Fruit fly (Drosophila melanogaster) Kc167 (cell line): ENCODE measurements around the gene beta-PheRS.

Experiments used
- Myc ChIP-seq: fragments of >200 bp; optimal IDR thresholded peaks from 2 replicates; lab custom pipeline; 2017; ENCODE audit warnings: missing external identifiers
- insv ChIP-seq: fragments of >200 bp; optimal IDR thresholded peaks from 3 replicates; lab custom pipeline; 2018; ENCODE audit warnings: missing external identifiers
- psq ChIP-seq: fragments of >200 bp; optimal IDR thresholded peaks from 2 replicates; lab custom pipeline; 2017; ENCODE audit warnings: missing external identifiers

DNA sequence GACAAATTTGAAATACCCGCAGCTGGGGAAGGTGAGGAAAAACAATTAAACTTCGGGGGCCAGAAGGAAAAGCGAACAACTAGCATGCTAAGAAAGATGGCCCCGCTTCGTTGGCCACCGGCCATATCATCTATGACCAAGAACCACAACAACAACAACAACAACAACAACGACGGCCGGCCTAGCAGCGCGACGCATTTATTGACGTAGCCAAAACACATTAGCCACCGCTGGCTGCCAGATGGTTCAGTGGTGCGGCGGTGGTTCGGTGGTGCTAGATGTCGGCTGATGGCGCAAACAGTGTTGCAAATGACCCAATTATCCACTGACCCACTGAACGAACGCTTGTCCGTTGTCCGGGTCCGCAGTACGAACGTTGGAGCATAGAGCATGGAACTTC, 38.8 kb downstream of the beta-PheRS start:
- TF ChIP-seq psq = no peak
- no peak for TF ChIP-seq insv (lab: Kevin White, UChicago)
- no peak for TF ChIP-seq Myc (lab: Kevin White, UChicago)
